Worm (Caenorhabditis elegans): ENCODE measurements around the gene ifd-2.

ifd-2 gene

DNA sequence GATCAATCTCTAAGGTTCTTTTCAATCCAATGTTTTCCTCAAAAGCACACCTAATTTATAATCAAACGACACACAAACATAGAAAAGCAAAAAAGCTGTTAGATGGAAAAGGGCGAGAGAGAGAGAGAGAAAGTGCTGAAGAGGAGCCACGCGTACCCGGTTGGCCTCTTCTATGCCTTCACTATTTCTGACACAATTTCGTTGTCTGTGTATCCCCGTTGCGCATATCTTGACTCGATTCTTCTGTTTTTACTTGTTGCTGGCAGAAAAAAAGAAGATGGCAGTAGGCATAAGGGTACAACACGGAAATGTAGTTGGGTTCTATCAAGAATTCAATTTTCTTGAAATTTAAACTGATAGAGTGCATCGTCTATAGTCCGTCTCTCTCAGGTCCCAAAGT, 11.8 kb upstream of the ifd-2 start:
- 0 out of 2 replicates have a peak, but pooled peaks have one; percentile 34 for TF ChIP-seq rcor-1 (GFP tag; IDR thresholded peaks at IDR 0.05)
- no peak for TF ChIP-seq nfya-2 (GFP tag; IDR thresholded peaks at IDR 0.05)
- peak; percentile 39 for TF ChIP-seq ZK185.1 (tag; optimal IDR thresholded peaks at IDR 0.05; ENCODE audit: poor library complexity, severe bottlenecking)
- peak; percentile 82 for TF ChIP-seq hmg-1.2 (GFP tag; IDR thresholded peaks at IDR 0.05)
- peak; percentile 51 for TF ChIP-seq nhr-80 (tag; optimal IDR thresholded peaks at IDR 0.05)
- no peak for TF ChIP-seq ceh-40 (GFP tag; IDR thresholded peaks at IDR 0.05)
- peak; percentile 21 for TF ChIP-seq ceh-27 (GFP tag; optimal IDR thresholded peaks at IDR 0.05)
- TF ChIP-seq chd-7 (tag; optimal IDR thresholded peaks at IDR 0.05), result no peak
- TF ChIP-seq hsf-1 (GFP tag; IDR thresholded peaks at IDR 0.05), result no peak
- no peak for TF ChIP-seq mes-4 (tag; optimal IDR thresholded peaks at IDR 0.05)
- no peak for TF ChIP-seq F22D6.2 (tag; optimal IDR thresholded peaks at IDR 0.05)
- peak; percentile 40; the same call in 1 of the 2 replicates for TF ChIP-seq dox-1 (GFP tag; IDR thresholded peaks at IDR 0.05)
- no peak for TF ChIP-seq Y95B8A.8 (GFP tag; IDR thresholded peaks at IDR 0.05)
- TF ChIP-seq let-607 (tag; optimal IDR thresholded peaks at IDR 0.05), result peak in 1 of 2 experiments; percentile 1
- TF ChIP-seq pbrm-1 (GFP tag; IDR thresholded peaks at IDR 0.05), result 0 out of 2 replicates have a peak, but pooled peaks have one; percentile 29
- TF ChIP-seq hlh-12 (tag; optimal IDR thresholded peaks at IDR 0.05), result no peak
- no peak for TF ChIP-seq snpc-1.3 (tag; optimal IDR thresholded peaks at IDR 0.05; ENCODE audit: insufficient read depth)
- no peak for TF ChIP-seq ceh-58 (GFP tag; IDR thresholded peaks at IDR 0.05)
- peak; percentile 65 for TF ChIP-seq lin-40 (tag; optimal IDR thresholded peaks at IDR 0.05)
- peak; percentile 54 for TF ChIP-seq K12H6.12 (tag; optimal IDR thresholded peaks at IDR 0.05)
- peak; percentile 4 for TF ChIP-seq tbp1 (GFP tag; optimal IDR thresholded peaks at IDR 0.05)

- no peak for TF ChIP-seq ztf-26 (tag; optimal IDR thresholded peaks at IDR 0.05)
- peak; percentile 98 for TF ChIP-seq hmg-1.2 (GFP tag; IDR thresholded peaks at IDR 0.05)
- TF ChIP-seq lin-40 (tag; optimal IDR thresholded peaks at IDR 0.05), result peak; percentile 36
- TF ChIP-seq Y53G8AR.9 (GFP tag; conservative IDR thresholded peaks at IDR 0.05), result 0 out of 2 replicates have a peak, but pooled peaks have one; percentile 39
Observed at ce11 chrX:825924-826323, 10.2 kb upstream of the ifd-2 start.

DNA sequence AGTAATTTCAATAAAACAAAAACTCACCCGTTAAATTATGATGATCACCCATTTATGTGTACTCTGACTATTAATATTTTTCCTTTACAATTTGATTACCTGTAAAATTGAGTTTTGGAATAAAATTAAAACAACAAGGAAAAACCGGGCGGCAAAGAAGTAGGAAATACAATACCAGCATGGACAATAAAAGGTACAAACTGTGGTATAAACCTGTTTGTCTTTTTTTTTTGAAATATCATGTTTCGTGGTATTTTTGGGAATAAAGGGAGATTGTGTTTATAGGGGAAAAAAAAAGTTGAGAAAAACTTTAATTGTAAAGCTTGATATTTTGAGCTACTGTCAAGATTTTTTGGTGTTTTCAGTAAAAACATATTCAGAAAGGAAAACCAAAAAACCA, 9.6 kb upstream of the ifd-2 start, which contains the start of gene daf-3:
TSS of gene daf-3 (minus strand) at position 101 of the 400 bp plus-strand sequence.
- TF ChIP-seq Y79H2A.3 (GFP tag; conservative IDR thresholded peaks at IDR 0.05) (no peak), cebp-1 (GFP tag; IDR thresholded peaks at IDR 0.05) (no peak), cebp-1 (tag; optimal IDR thresholded peaks at IDR 0.05) (no peak), bed-1 (GFP tag; IDR thresholded peaks at IDR 0.05) (no peak), ztf-3 (GFP tag; optimal IDR thresholded peaks at IDR 0.05) (no peak), mxl-1 (tag; optimal IDR thresholded peaks at IDR 0.05) (no peak), F55B11.4 (tag; optimal IDR thresholded peaks at IDR 0.05; ENCODE audit: borderline replicate concordance, insufficient read depth) (no peak), mes-4 (tag; optimal IDR thresholded peaks at IDR 0.05) (no peak), D2030.7 (GFP tag; IDR thresholded peaks at IDR 0.05) (no peak), zim-3 (tag; optimal IDR thresholded peaks at IDR 0.05) (no peak), nfya-2 (GFP tag; IDR thresholded peaks at IDR 0.05) (no peak), F10E7.11 (tag; optimal IDR thresholded peaks at IDR 0.05) (no peak), somi-1 (GFP tag; optimal IDR thresholded peaks at IDR 0.05) (no peak), dpff-1 (tag; optimal IDR thresholded peaks at IDR 0.05) (no peak), mcd-1 (GFP tag; IDR thresholded peaks at IDR 0.05) (no peak)

Measured in whole organism, young adult.